Worm (Caenorhabditis elegans) whole organism, L3 larva: Measurements from ENCODE around the gene cpg-9.

ENCODE experiments used
- nhr-12 ChIP-seq: fragments of 150-350 bp; optimal IDR thresholded peaks from 2 replicates; lab custom pipeline; 2014; ENCODE audit warnings: missing biosample characterization, missing genetic modification characterization
- nhr-77 ChIP-seq: fragments of 150-350 bp; optimal IDR thresholded peaks from 2 replicates; lab custom pipeline; 2014; ENCODE audit warnings: missing biosample characterization, missing genetic modification characterization
- sea-2 ChIP-seq: fragments of 150-350 bp; sonication (generic microtip); optimal IDR thresholded peaks from 4 replicates; lab custom pipeline; 2014; ENCODE audit warnings: missing biosample characterization, missing genetic modification reagents, missing genetic modification characterization

- no peak for TF ChIP-seq nhr-77 (tag; lab: Kevin White, UChicago)
- no peak for TF ChIP-seq nhr-12
- no peak for TF ChIP-seq sea-2 (GFP tag; lab: Kevin White, UChicago)
These were observed at the start of gene cpg-9 for ce11 chrIV:3069619-3070260.
